Worm (Caenorhabditis elegans): Measurements from ENCODE around the gene pef-1.

- no peak for TF ChIP-seq fax-1 (tag; optimal IDR thresholded peaks at IDR 0.05)
- no peak for TF ChIP-seq nfya-1 (tag; optimal IDR thresholded peaks at IDR 0.05)
- TF ChIP-seq fkh-10 (GFP tag; optimal IDR thresholded peaks at IDR 0.05) = no peak
- TF ChIP-seq ceh-9 (tag; optimal IDR thresholded peaks at IDR 0.05) = no peak
- TF ChIP-seq syd-9 (tag; optimal IDR thresholded peaks at IDR 0.05) = no peak
- TF ChIP-seq hlh-8 (tag; optimal IDR thresholded peaks at IDR 0.05) = no peak
- no peak for TF ChIP-seq ztf-16 (tag; optimal IDR thresholded peaks at IDR 0.05)
These were observed 11.8 kb upstream of the pef-1 start, which contains the start of gene fbxa-56 for ce11 chrIII:937961-938360.

All from whole organism, late embryonic.